Worm (Caenorhabditis elegans) whole organism, mixed stage, embryonic: ENCODE data around the gene ben-1.

ENCODE experiments used
- bed-3 ChIP-seq: fragments of 200-800 bp; sonication (Bioruptor generic); optimal IDR thresholded peaks from 3 replicates; lab custom pipeline; 2018; ENCODE audit warnings: mild to moderate bottlenecking, missing genetic modification characterization, moderate library complexity, missing compliant biosample characterization
- blmp-1 ChIP-seq: fragments of 150-350 bp; optimal IDR thresholded peaks from 2 replicates; lab custom pipeline; 2014; ENCODE audit warnings: missing biosample characterization, missing genetic modification characterization

- TF ChIP-seq bed-3 (no peak), blmp-1 (tag; lab: Kevin White, UChicago) (no peak)
Measured at ce11 chrIII:3571371-3571902, 30.0 kb upstream of the ben-1 start.
